Worm (Caenorhabditis elegans) whole organism, L2 larva: ENCODE data around the gene C16C10.9.
A peak's percentile ranks its signal among the peaks of the same experiment; 100 is the strongest.

Source experiments
- elt-3 ChIP-seq: sonication (generic microtip); optimal IDR thresholded peaks from 2 replicates; lab custom pipeline; 2017; ENCODE audit warnings: missing biosample characterization, missing genetic modification characterization
- unc-55 ChIP-seq: fragments of 150-350 bp; sonication (generic microtip); optimal IDR thresholded peaks from 3 replicates; lab custom pipeline; 2014; ENCODE audit warnings: missing biosample characterization, missing genetic modification reagents, missing genetic modification characterization

DNA sequence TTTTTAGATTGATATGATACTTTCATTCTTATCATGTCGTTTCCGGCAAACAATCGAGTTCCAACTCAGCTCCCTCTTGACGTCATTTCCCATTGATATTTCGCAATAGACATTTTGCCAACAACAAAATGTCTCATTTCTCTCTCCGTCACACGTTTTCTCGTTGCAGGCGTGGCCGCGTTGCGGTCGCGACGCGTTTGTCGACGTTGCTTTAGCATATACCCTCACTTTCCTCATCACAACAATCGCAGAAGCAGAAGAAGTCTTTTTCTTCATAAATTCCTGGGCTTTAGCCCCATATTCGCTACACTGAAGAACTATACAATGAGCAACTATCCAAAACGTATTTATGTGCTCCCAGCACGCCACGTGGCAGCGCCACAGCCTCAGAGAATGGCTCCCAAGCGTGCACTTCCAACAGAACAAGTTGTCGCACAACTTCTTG lies 36.5 kb upstream of the C16C10.9 start, which contains the start of gene xbp-1:
- TF ChIP-seq unc-55: peak; percentile 96
- no peak for TF ChIP-seq elt-3 (tag; lab: Kevin White, UChicago)
